Fruit fly (Drosophila melanogaster): ENCODE measurements around the gene CG14540.

Gene CG14540

dm6 chr3R:25982734-25983133 is 23.7 kb downstream of the CG14540 start, which contains the start of gene Nf1 (continued):
- no peak; the same call in 2 of the 3 replicates for TF ChIP-seq ci (GFP tag; IDR thresholded peaks at IDR 0.05)
- no peak for TF ChIP-seq Spps (tag; optimal IDR thresholded peaks at IDR 0.05)
- no peak for TF ChIP-seq CG17361 (GFP tag; IDR thresholded peaks at IDR 0.05)
- TF ChIP-seq CG34376 (GFP tag; optimal IDR thresholded peaks at IDR 0.05) = no peak
- no peak for TF ChIP-seq mirr (GFP tag; optimal IDR thresholded peaks at IDR 0.05)
- TF ChIP-seq CG1233 (GFP tag; optimal IDR thresholded peaks at IDR 0.05) = no peak
- no peak for TF ChIP-seq nerfin-1 (tag; optimal IDR thresholded peaks at IDR 0.05)
- no peak for TF ChIP-seq CG2199 (GFP tag; IDR thresholded peaks at IDR 0.05)
- TF ChIP-seq CG10462 (GFP tag; optimal IDR thresholded peaks at IDR 0.05) = no peak
- no peak for TF ChIP-seq CG16779 (GFP tag; IDR thresholded peaks at IDR 0.05)
- TF ChIP-seq CG2678 (tag; optimal IDR thresholded peaks at IDR 0.05) = no peak
- no peak for TF ChIP-seq maf-S (GFP tag; optimal IDR thresholded peaks at IDR 0.05)
- TF ChIP-seq CG4360 (GFP tag; IDR thresholded peaks at IDR 0.05) = no peak
- no peak for TF ChIP-seq ems (GFP tag; optimal IDR thresholded peaks at IDR 0.05)
- TF ChIP-seq CG13123 (GFP tag; optimal IDR thresholded peaks at IDR 0.05) = no peak
- TF ChIP-seq CG17612 (GFP tag; IDR thresholded peaks at IDR 0.05) = no peak
- no peak for TF ChIP-seq CG4707 (GFP tag; optimal IDR thresholded peaks at IDR 0.05)
- peak; percentile 24 for TF ChIP-seq HmgD (GFP tag; optimal IDR thresholded peaks at IDR 0.05)
- TF ChIP-seq Nf-YB (GFP tag; optimal IDR thresholded peaks at IDR 0.05) = no peak
- no peak for TF ChIP-seq CG14667 (GFP tag; IDR thresholded peaks at IDR 0.05)
- no peak for TF ChIP-seq tap (tag; optimal IDR thresholded peaks at IDR 0.05)
- TF ChIP-seq TFAM (GFP tag; optimal IDR thresholded peaks at IDR 0.05) = no peak
- no peak for TF ChIP-seq CG15011 (GFP tag; optimal IDR thresholded peaks at IDR 0.05)
- TF ChIP-seq CG11247 (GFP tag; IDR thresholded peaks at IDR 0.05) = no peak
- TF ChIP-seq Fer2 (tag; optimal IDR thresholded peaks at IDR 0.05) = no peak
- no peak for TF ChIP-seq fd102C (GFP tag; optimal IDR thresholded peaks at IDR 0.05)
- no peak for TF ChIP-seq CG16863 (GFP tag; optimal IDR thresholded peaks at IDR 0.05)
- no peak for TF ChIP-seq lov (optimal IDR thresholded peaks at IDR 0.05)
- TF ChIP-seq lov (GFP tag; IDR thresholded peaks at IDR 0.05) = no peak
- TF ChIP-seq Hr51 (GFP tag; optimal IDR thresholded peaks at IDR 0.05) = no peak
- no peak for TF ChIP-seq CG10274 (GFP tag; optimal IDR thresholded peaks at IDR 0.05)
- TF ChIP-seq Xrp1 (GFP tag; IDR thresholded peaks at IDR 0.05) = no peak
- TF ChIP-seq E2f1 (GFP tag; IDR thresholded peaks at IDR 0.05) = no peak
- no peak for TF ChIP-seq fu2 (GFP tag; optimal IDR thresholded peaks at IDR 0.05)
- no peak for TF ChIP-seq CG17186 (GFP tag; optimal IDR thresholded peaks at IDR 0.05)
- no peak for TF ChIP-seq B-H2 (GFP tag; optimal IDR thresholded peaks at IDR 0.05)
- no peak for TF ChIP-seq CG3163 (GFP tag; optimal IDR thresholded peaks at IDR 0.05)
- TF ChIP-seq CG18764 (GFP tag; optimal IDR thresholded peaks at IDR 0.05) = no peak
- TF ChIP-seq CG10979 (tag; optimal IDR thresholded peaks at IDR 0.05) = no peak
- no peak for TF ChIP-seq CG2889 (GFP tag; IDR thresholded peaks at IDR 0.05)
- no peak for TF ChIP-seq CG18619 (GFP tag; optimal IDR thresholded peaks at IDR 0.05)
- no peak for TF ChIP-seq CG10366 (GFP tag; IDR thresholded peaks at IDR 0.05)
- TF ChIP-seq pum (GFP tag; optimal IDR thresholded peaks at IDR 0.05) = no peak
- TF ChIP-seq cwo (GFP tag; optimal IDR thresholded peaks at IDR 0.05) = no peak
- no peak for TF ChIP-seq seq (GFP tag; IDR thresholded peaks at IDR 0.05)
- no peak for TF ChIP-seq CG30431 (GFP tag; optimal IDR thresholded peaks at IDR 0.05)
- no peak for TF ChIP-seq CG11093 (GFP tag; IDR thresholded peaks at IDR 0.05)
- no peak for TF ChIP-seq disco-r (GFP tag; optimal IDR thresholded peaks at IDR 0.05)
- peak; percentile 87 for TF ChIP-seq Bgb (GFP tag; IDR thresholded peaks at IDR 0.05; ENCODE audit: partially characterized antibody)
- TF ChIP-seq CG12104 (GFP tag; optimal IDR thresholded peaks at IDR 0.05) = no peak
- peak; percentile 77 for TF ChIP-seq CG6791 (GFP tag; IDR thresholded peaks at IDR 0.05; ENCODE audit: partially characterized antibody)
- TF ChIP-seq CG15696 (tag; optimal IDR thresholded peaks at IDR 0.05) = no peak
- TF ChIP-seq CG8089 (GFP tag; optimal IDR thresholded peaks at IDR 0.05) = no peak
